Worm (Caenorhabditis elegans) whole organism, L3 larva: ENCODE results near the gene mrpl-30.

Source experiments
- R02D3.7 ChIP-seq: fragments of 150-350 bp; optimal IDR thresholded peaks from 2 replicates; lab custom pipeline; 2014; ENCODE audit warnings: missing biosample characterization, missing genetic modification characterization
- ZK546.5 ChIP-seq: sonication (generic microtip); optimal IDR thresholded peaks from 2 replicates; lab custom pipeline; 2017; ENCODE audit warnings: missing biosample characterization, missing genetic modification characterization
- ama-1 ChIP-seq: fragments of 150-350 bp; optimal IDR thresholded peaks from 2 replicates; lab custom pipeline; 2018
- ceh-28 ChIP-seq: fragments of 150-350 bp; optimal IDR thresholded peaks from 2 replicates; lab custom pipeline; 2014; ENCODE audit warnings: missing biosample characterization, missing genetic modification reagents, missing genetic modification characterization
- ceh-82 ChIP-seq: fragments of 150-350 bp; optimal IDR thresholded peaks from 2 replicates; lab custom pipeline; 2014; ENCODE audit warnings: missing biosample characterization, missing genetic modification characterization
- ceh-9 ChIP-seq: sonication (generic microtip); optimal IDR thresholded peaks from 2 replicates; lab custom pipeline; 2018; ENCODE audit warnings: missing biosample characterization, missing genetic modification characterization
- daf-12 ChIP-seq: fragments of 150-350 bp; optimal IDR thresholded peaks from 2 replicates; lab custom pipeline; 2014; ENCODE audit warnings: missing biosample characterization, missing genetic modification reagents, missing genetic modification characterization
- egl-27 ChIP-seq: sonication (generic microtip); optimal IDR thresholded peaks from 4 replicates; lab custom pipeline; 2017; ENCODE audit warnings: missing biosample characterization, missing genetic modification reagents, missing genetic modification characterization
- egl-5 ChIP-seq: fragments of 150-350 bp; optimal IDR thresholded peaks from 2 replicates; lab custom pipeline; 2017; ENCODE audit warnings: missing biosample characterization, missing genetic modification reagents, missing genetic modification characterization, inconsistent platforms
- elt-1 ChIP-seq: fragments of 150-350 bp; optimal IDR thresholded peaks from 2 replicates; lab custom pipeline; 2014; ENCODE audit warnings: missing biosample characterization, missing genetic modification characterization
- elt-2 ChIP-seq: sonication (generic microtip); optimal IDR thresholded peaks from 2 replicates; lab custom pipeline; 2016; ENCODE audit warnings: missing genetic modification reagents, mild to moderate bottlenecking, missing genetic modification characterization, missing compliant biosample characterization
- elt-3 ChIP-seq, 3 experiments: fragments of 150-350 bp in 1 of 3; sonication (generic microtip) in 2 of 3; optimal IDR thresholded peaks; 2 replicates in 2 of 3; 4 replicates in 1 of 3; lab custom pipeline; 2014 to 2017; ENCODE audit warnings: missing biosample characterization in 3 of 3, missing genetic modification characterization in 3 of 3
- eor-1 ChIP-seq, 2 experiments: fragments of 150-350 bp; optimal IDR thresholded peaks; 2 replicates each; lab custom pipeline; 2014 to 2018; ENCODE audit warnings: missing biosample characterization in 2 of 2, missing genetic modification characterization in 2 of 2
- fkh-10 ChIP-seq: sonication (generic microtip); optimal IDR thresholded peaks from 2 replicates; lab custom pipeline; 2017; ENCODE audit warnings: missing biosample characterization, missing genetic modification reagents, missing genetic modification characterization
- fkh-2 ChIP-seq: fragments of 150-350 bp; optimal IDR thresholded peaks from 2 replicates; lab custom pipeline; 2014; ENCODE audit warnings: missing biosample characterization, missing genetic modification reagents, missing genetic modification characterization
- jun-1 ChIP-seq: fragments of 150-350 bp; optimal IDR thresholded peaks from 2 replicates; lab custom pipeline; 2014; ENCODE audit warnings: missing biosample characterization, missing genetic modification reagents, missing genetic modification characterization
- lin-15B ChIP-seq: fragments of 150-350 bp; optimal IDR thresholded peaks from 2 replicates; lab custom pipeline; 2014; ENCODE audit warnings: missing biosample characterization, missing genetic modification characterization
- lin-39 ChIP-seq: fragments of 150-350 bp; optimal IDR thresholded peaks from 2 replicates; lab custom pipeline; 2018; ENCODE audit warnings: missing biosample characterization, missing genetic modification reagents, missing genetic modification characterization
- mdl-1 ChIP-seq: fragments of 150-350 bp; optimal IDR thresholded peaks from 2 replicates; lab custom pipeline; 2014; ENCODE audit warnings: missing biosample characterization, missing genetic modification characterization
- nhr-11 ChIP-seq: fragments of 150-350 bp; optimal IDR thresholded peaks from 2 replicates; lab custom pipeline; 2014; ENCODE audit warnings: missing biosample characterization, missing genetic modification characterization
- nhr-12 ChIP-seq: fragments of 150-350 bp; optimal IDR thresholded peaks from 2 replicates; lab custom pipeline; 2014; ENCODE audit warnings: missing biosample characterization, missing genetic modification characterization
- nhr-23 ChIP-seq: fragments of 150-350 bp; optimal IDR thresholded peaks from 2 replicates; lab custom pipeline; 2014; ENCODE audit warnings: missing biosample characterization, missing genetic modification reagents, missing genetic modification characterization
- nhr-237 ChIP-seq: fragments of 150-350 bp; optimal IDR thresholded peaks from 2 replicates; lab custom pipeline; 2014; ENCODE audit warnings: missing biosample characterization, missing genetic modification characterization
- nhr-25 ChIP-seq: sonication (generic microtip); optimal IDR thresholded peaks from 2 replicates; lab custom pipeline; 2017; ENCODE audit warnings: missing biosample characterization, missing genetic modification characterization
- nhr-28 ChIP-seq: fragments of 150-350 bp; optimal IDR thresholded peaks from 2 replicates; lab custom pipeline; 2014; ENCODE audit warnings: missing biosample characterization, missing genetic modification characterization
- nhr-43 ChIP-seq: sonication (generic microtip); optimal IDR thresholded peaks from 2 replicates; lab custom pipeline; 2016; ENCODE audit warnings: mild to moderate bottlenecking, missing genetic modification characterization, missing compliant biosample characterization; ENCODE audit not compliant: poor library complexity, severe bottlenecking
- nhr-67 ChIP-seq: fragments of 150-350 bp; optimal IDR thresholded peaks from 2 replicates; lab custom pipeline; 2014; ENCODE audit warnings: missing biosample characterization, missing genetic modification characterization
- nhr-76 ChIP-seq: fragments of 150-350 bp; sonication (generic microtip); optimal IDR thresholded peaks from 5 replicates; lab custom pipeline; 2014; ENCODE audit warnings: missing biosample characterization, missing genetic modification characterization
- nhr-77 ChIP-seq: fragments of 150-350 bp; optimal IDR thresholded peaks from 2 replicates; lab custom pipeline; 2014; ENCODE audit warnings: missing biosample characterization, missing genetic modification characterization
- sea-2 ChIP-seq: fragments of 150-350 bp; sonication (generic microtip); optimal IDR thresholded peaks from 4 replicates; lab custom pipeline; 2014; ENCODE audit warnings: missing biosample characterization, missing genetic modification reagents, missing genetic modification characterization
- skn-1 ChIP-seq: fragments of 150-350 bp; optimal IDR thresholded peaks from 2 replicates; lab custom pipeline; 2014; ENCODE audit warnings: missing biosample characterization, missing genetic modification characterization
- snpc-4 ChIP-seq: fragments of 150-350 bp; optimal IDR thresholded peaks from 2 replicates; lab custom pipeline; 2014; ENCODE audit warnings: missing biosample characterization, missing genetic modification characterization
- tbx-2 ChIP-seq: sonication (generic microtip); optimal IDR thresholded peaks from 2 replicates; lab custom pipeline; 2016; ENCODE audit warnings: mild to moderate bottlenecking, missing genetic modification characterization, missing compliant biosample characterization
- unc-39 ChIP-seq: sonication (generic microtip); optimal IDR thresholded peaks from 4 replicates; lab custom pipeline; 2017; ENCODE audit warnings: missing biosample characterization, missing genetic modification characterization
- unc-62 ChIP-seq: fragments of 150-350 bp; sonication (generic microtip); optimal IDR thresholded peaks from 4 replicates; lab custom pipeline; 2014; ENCODE audit warnings: missing biosample characterization, missing genetic modification reagents, missing genetic modification characterization
- zag-1 ChIP-seq: fragments of 150-350 bp; optimal IDR thresholded peaks from 2 replicates; lab custom pipeline; 2014; ENCODE audit warnings: missing biosample characterization, missing genetic modification characterization
- ztf-11 ChIP-seq: fragments of 150-350 bp; optimal IDR thresholded peaks from 2 replicates; lab custom pipeline; 2014; ENCODE audit warnings: missing biosample characterization, missing genetic modification characterization
- ztf-4 ChIP-seq: fragments of 150-350 bp; optimal IDR thresholded peaks from 2 replicates; lab custom pipeline; 2014; ENCODE audit warnings: missing biosample characterization, missing genetic modification characterization

The mrpl-30 gene

ce11 chrIII:2401126-2402123 is 9.3 kb downstream of the mrpl-30 start, which contains the start of the genes cic-1 and strm-1 (continued):
- TF ChIP-seq ceh-28: peak; percentile 68
- no peak for TF ChIP-seq nhr-77 (tag; lab: Kevin White, UChicago)
- no peak for TF ChIP-seq nhr-25 (tag; lab: Kevin White, UChicago)
- no peak for TF ChIP-seq elt-3 (tag; optimal IDR thresholded peaks at IDR 0.05; lab: Kevin White, UChicago)
- no peak for TF ChIP-seq jun-1
- peak; percentile 27 for TF ChIP-seq egl-5
- TF ChIP-seq ZK546.5: no peak
- no peak for TF ChIP-seq egl-27 (tag; lab: Kevin White, UChicago)
- no peak for TF ChIP-seq snpc-4
- TF ChIP-seq fkh-10 (GFP tag; lab: Kevin White, UChicago): no peak
- TF ChIP-seq fkh-2 (tag; lab: Kevin White, UChicago): no peak
- TF ChIP-seq nhr-11 (tag; lab: Kevin White, UChicago): no peak

ce11 chrIII:2393666-2394154 is 17.1 kb downstream of the mrpl-30 start:
- TF ChIP-seq lin-15B (no peak), snpc-4 (no peak), ceh-82 (tag; lab: Kevin White, UChicago) (no peak), jun-1 (no peak), tbx-2 (tag; lab: Kevin White, UChicago) (no peak), lin-39 (tag; lab: Kevin White, UChicago) (no peak)
- TF ChIP-seq, all 47 proteins: peak for 0

ce11 chrIII:2391704-2392103 is 19.1 kb downstream of the mrpl-30 start:
- TF ChIP-seq mdl-1 (no peak), nhr-76 (tag; lab: Kevin White, UChicago) (no peak), nhr-237 (no peak), nhr-77 (tag; lab: Kevin White, UChicago) (no peak), lin-15B (no peak), ceh-28 (no peak), fkh-10 (GFP tag; lab: Kevin White, UChicago) (peak; percentile 85), daf-12 (tag; lab: Kevin White, UChicago) (no peak)
- TF ChIP-seq, all 47 proteins: peak for 1

ce11 chrIII:2386483-2386882 is 24.3 kb downstream of the mrpl-30 start, which contains the start of gene H14E04.3:
H14E04.3 (minus strand) TSS chrIII:2386583.
- TF ChIP-seq ztf-4 (tag; lab: Kevin White, UChicago) (no peak), sea-2 (GFP tag; lab: Kevin White, UChicago) (no peak), egl-5 (no peak), lin-39 (tag; lab: Kevin White, UChicago) (no peak), zag-1 (tag; lab: Kevin White, UChicago) (no peak), lin-15B (no peak), fkh-2 (tag; lab: Kevin White, UChicago) (no peak), ama-1 (lab: Kevin White, UChicago) (no peak), unc-62 (no peak), elt-1 (tag; lab: Kevin White, UChicago) (no peak), nhr-67 (tag; lab: Kevin White, UChicago) (no peak), ceh-9 (tag; lab: Kevin White, UChicago) (no peak), jun-1 (no peak), skn-1 (tag; lab: Kevin White, UChicago) (no peak)

ce11 chrIII:2384364-2384763 is 26.4 kb downstream of the mrpl-30 start:
- TF ChIP-seq eor-1 (tag; optimal IDR thresholded peaks at IDR 0.05; lab: Kevin White, UChicago) (no peak), ceh-28 (peak; percentile 96)

- no peak for TF ChIP-seq nhr-12
- no peak for TF ChIP-seq nhr-43
- no peak for TF ChIP-seq ztf-11 (tag; lab: Kevin White, UChicago)
- peak; percentile 11 for TF ChIP-seq ceh-82 (tag; lab: Kevin White, UChicago)
- TF ChIP-seq jun-1: peak; percentile 24
- TF ChIP-seq unc-62: no peak
- TF ChIP-seq elt-1 (tag; lab: Kevin White, UChicago): no peak
- no peak for TF ChIP-seq eor-1 (tag; optimal IDR thresholded peaks at IDR 0.05; lab: Kevin White, UChicago)
- no peak for TF ChIP-seq ZK546.5
- TF ChIP-seq elt-2 (tag; lab: Kevin White, UChicago): no peak
- TF ChIP-seq ztf-4 (tag; lab: Kevin White, UChicago): no peak
- TF ChIP-seq unc-39 (tag; lab: Kevin White, UChicago): no peak
- peak; percentile 4 for TF ChIP-seq nhr-11 (tag; lab: Kevin White, UChicago)
- no peak for TF ChIP-seq fkh-10 (GFP tag; lab: Kevin White, UChicago)
- TF ChIP-seq mdl-1: no peak
- no peak for TF ChIP-seq sea-2 (GFP tag; lab: Kevin White, UChicago)
- peak; percentile 88 for TF ChIP-seq nhr-23
- TF ChIP-seq nhr-28 (tag; lab: Kevin White, UChicago): no peak
- peak; percentile 28 for TF ChIP-seq egl-5
- no peak for TF ChIP-seq tbx-2 (tag; lab: Kevin White, UChicago)
- TF ChIP-seq nhr-67 (tag; lab: Kevin White, UChicago): no peak
- peak; percentile 41 for TF ChIP-seq R02D3.7
- peak; percentile 81 for TF ChIP-seq lin-15B
- no peak for TF ChIP-seq nhr-77 (tag; lab: Kevin White, UChicago)
- peak; percentile 78 for TF ChIP-seq nhr-25 (tag; lab: Kevin White, UChicago)
- TF ChIP-seq egl-27 (tag; lab: Kevin White, UChicago): no peak
These were observed 34.9 kb downstream of the mrpl-30 start, which contains the start of gene H14E04.2 for ce11 chrIII:2375918-2376317. H14E04.2 (plus strand) TSS chrIII:2376193.
